Worm (Caenorhabditis elegans) whole organism, L1 larva: ENCODE measurements around the gene fbxa-29.

ENCODE experiments used
- blmp-1 ChIP-seq: fragments of 150-350 bp; optimal IDR thresholded peaks from 2 replicates; lab custom pipeline; 2014; ENCODE audit warnings: missing biosample characterization, missing genetic modification characterization
- ceh-88 ChIP-seq: fragments of 200-800 bp; sonication (Bioruptor generic); IDR thresholded peaks from 2 replicates; pipeline ENCODE4 v1.3.6; 2022; ENCODE audit warnings: missing genetic modification characterization, missing compliant biosample characterization
- snpc-4 ChIP-seq: fragments of 150-350 bp; optimal IDR thresholded peaks from 2 replicates; lab custom pipeline; 2014; ENCODE audit warnings: missing biosample characterization, missing genetic modification characterization
- swsn-7 ChIP-seq: sonication (generic microtip); optimal IDR thresholded peaks from 2 replicates; lab custom pipeline; 2016; ENCODE audit warnings: missing genetic modification characterization, missing compliant biosample characterization
- unc-98 ChIP-seq: fragments of 200-800 bp; sonication (Bioruptor generic); IDR thresholded peaks from 2 replicates; pipeline ENCODE4 v1.3.6; 2022; ENCODE audit warnings: missing genetic modification characterization, missing compliant biosample characterization

DNA sequence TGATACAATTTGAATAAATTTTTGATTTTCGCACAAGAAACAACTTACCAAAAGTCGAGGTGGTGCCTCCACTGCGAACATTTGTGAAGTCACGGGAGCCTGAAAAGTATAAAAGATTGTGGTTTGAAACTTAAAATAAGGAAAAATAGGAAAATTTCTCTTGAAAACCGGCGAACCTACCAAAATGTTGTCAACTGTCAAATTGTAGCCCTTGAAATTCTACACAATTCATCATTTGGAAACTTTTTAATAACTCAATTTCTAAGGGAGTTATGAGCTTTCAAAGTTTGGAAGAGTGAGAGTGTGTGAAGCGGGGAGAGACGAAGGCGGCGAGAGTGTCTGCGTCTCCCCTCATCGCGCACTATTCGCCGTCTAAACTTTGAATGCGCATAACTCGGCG lies 43.3 kb downstream of the fbxa-29 start, which contains the start of gene pes-4:
- TF ChIP-seq ceh-88 (GFP tag; lab: Robert Waterston, UW) (no peak), blmp-1 (tag; lab: Kevin White, UChicago) (no peak), swsn-7 (tag; lab: Kevin White, UChicago) (no peak), snpc-4 (tag; lab: Kevin White, UChicago) (no peak), unc-98 (GFP tag; lab: Robert Waterston, UW) (no peak)
